Fruit fly (Drosophila melanogaster) whole organism, prepupa: ENCODE data around the gene CG46520.
"Not testable (repeated sequence)": the region's sequence is repeated elsewhere in the genome, so short reads cannot be mapped to it uniquely, and the experiment has no call there.

Experiments
- CG16779 ChIP-seq: fragments of 200-800 bp; sonication (Bioruptor generic); optimal IDR thresholded peaks from 3 replicates; lab custom pipeline; 2017; ENCODE audit warnings: missing biosample characterization, mild to moderate bottlenecking, missing genetic modification characterization
- CG6792 ChIP-seq: fragments of 200-800 bp; sonication (Bioruptor generic); optimal IDR thresholded peaks from 3 replicates; lab custom pipeline; 2016; ENCODE audit warnings: missing biosample characterization, missing genetic modification characterization
- CG6854 ChIP-seq: fragments of 200-800 bp; sonication (Bioruptor generic); optimal IDR thresholded peaks from 2 replicates; lab custom pipeline; 2017; ENCODE audit warnings: missing biosample characterization, mild to moderate bottlenecking, missing genetic modification characterization
- Ets21C ChIP-seq: fragments of 200-800 bp; sonication (Bioruptor generic); optimal IDR thresholded peaks from 3 replicates; lab custom pipeline; 2016; ENCODE audit warnings: missing biosample characterization, missing genetic modification characterization
- Smox ChIP-seq: fragments of 200-800 bp; sonication (Bioruptor generic); optimal IDR thresholded peaks from 3 replicates; lab custom pipeline; 2016; ENCODE audit warnings: missing biosample characterization, missing genetic modification characterization
- Sox15 ChIP-seq: fragments of 200-800 bp; sonication (Bioruptor generic); optimal IDR thresholded peaks from 3 replicates; lab custom pipeline; 2016; ENCODE audit warnings: missing biosample characterization, missing genetic modification characterization
- dsx ChIP-seq: fragments of 200-800 bp; optimal IDR thresholded peaks from 3 replicates; lab custom pipeline; 2019; ENCODE audit warnings: missing biosample characterization, mild to moderate bottlenecking, missing genetic modification characterization, moderate library complexity; ENCODE audit not compliant: poor library complexity, severe bottlenecking
- fkh ChIP-seq: fragments of 200-800 bp; sonication (Bioruptor generic); optimal IDR thresholded peaks from 3 replicates; lab custom pipeline; 2017; ENCODE audit warnings: missing biosample characterization, mild to moderate bottlenecking, missing genetic modification characterization, moderate library complexity

CG46520 gene

DNA sequence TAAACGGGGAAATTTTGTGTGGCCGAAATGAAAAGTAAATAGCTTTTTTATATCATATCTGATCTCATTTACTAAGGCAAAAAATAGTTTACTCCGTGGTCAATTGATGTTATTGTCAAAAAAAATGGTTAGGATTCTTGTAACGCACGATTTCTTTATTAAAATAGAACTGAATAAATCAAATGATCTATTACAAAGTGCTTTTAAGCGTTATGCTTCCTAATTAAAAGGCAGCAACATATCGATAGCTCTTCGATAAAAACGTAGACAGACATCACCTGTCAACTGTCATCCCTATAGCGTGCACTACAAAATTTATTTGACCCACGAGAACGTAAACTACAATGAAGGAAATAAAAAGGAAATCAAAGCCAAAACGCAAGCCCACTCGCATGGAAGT is 4.9 kb downstream of the CG46520 start, which contains the start of gene CG46521:
Gene CG46521 (plus strand): TSS at position 301 of the 400 bp plus-strand sequence.
- not testable (repeated sequence) for TF ChIP-seq dsx, CG6854, Ets21C (GFP tag; lab: Kevin White, UChicago)
- TF ChIP-seq, all 60 proteins: peak for 0; not testable (repeated sequence) for 60

DNA sequence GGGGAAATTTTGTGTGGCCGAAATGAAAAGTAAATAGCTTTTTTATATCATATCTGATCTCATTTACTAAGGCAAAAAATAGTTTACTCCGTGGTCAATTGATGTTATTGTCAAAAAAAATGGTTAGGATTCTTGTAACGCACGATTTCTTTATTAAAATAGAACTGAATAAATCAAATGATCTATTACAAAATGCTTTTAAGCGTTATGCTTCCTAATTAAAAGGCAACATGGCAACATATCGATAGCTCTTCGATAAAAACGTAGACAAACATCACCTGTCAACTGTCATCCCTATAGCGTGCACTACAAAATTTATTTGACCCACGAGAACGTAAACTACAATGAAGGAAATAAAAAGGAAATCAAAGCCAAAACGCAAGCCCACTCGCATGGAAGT is 9.9 kb downstream of the CG46520 start, which contains the start of gene CG46522:
Gene CG46522 (plus strand): TSS at position 301 of the 400 bp plus-strand sequence.
- TF ChIP-seq Smox (GFP tag; lab: Kevin White, UChicago); CG6792; fkh (GFP tag; lab: Kevin White, UChicago): not testable (repeated sequence)

dm6 chrX:22251282-22251681 is 14.9 kb downstream of the CG46520 start, which contains the start of gene CG41562:
Gene CG41562 (plus strand): TSS chrX:22251582.
- not testable (repeated sequence) for TF ChIP-seq CG16779 (tag; lab: Kevin White, UChicago); Ets21C (GFP tag; lab: Kevin White, UChicago); Sox15 (GFP tag; lab: Kevin White, UChicago)
